Fruit fly (Drosophila melanogaster) whole organism, embryonic: Measurements from ENCODE around the gene Prosbeta2.
A peak's percentile ranks its signal among the peaks of the same experiment; 100 is the strongest.

Experiments used
- Atf6 ChIP-seq: fragments of 200-800 bp; sonication (Bioruptor generic); IDR thresholded peaks from 2 replicates; pipeline ENCODE4 v1.3.6; 2022; ENCODE audit warnings: missing biosample characterization, missing genetic modification characterization
- Blimp-1 ChIP-seq: fragments of 200-800 bp; sonication (Bioruptor generic); optimal IDR thresholded peaks from 3 replicates; lab custom pipeline; 2018; ENCODE audit warnings: missing biosample characterization, missing genetic modification characterization, mild to moderate bottlenecking, moderate library complexity, missing genetic modification reagents
- Bteb2 ChIP-seq: fragments of 200-800 bp; sonication (Bioruptor generic); optimal IDR thresholded peaks from 2 replicates; lab custom pipeline; 2016; ENCODE audit warnings: missing biosample characterization, missing genetic modification characterization
- CG10147 ChIP-seq: fragments of 200-800 bp; sonication (Bioruptor generic); optimal IDR thresholded peaks from 2 replicates; lab custom pipeline; 2019; ENCODE audit warnings: missing biosample characterization, mild to moderate bottlenecking, missing genetic modification characterization, moderate library complexity
- CG11504 ChIP-seq: fragments of 200-800 bp; sonication (Bioruptor generic); optimal IDR thresholded peaks from 3 replicates; lab custom pipeline; 2019; ENCODE audit warnings: missing biosample characterization, mild to moderate bottlenecking, missing genetic modification characterization, moderate library complexity
- CG11695 ChIP-seq: fragments of 200-800 bp; sonication (Bioruptor generic); IDR thresholded peaks from 3 replicates; pipeline ENCODE4 v1.3.6; 2022; ENCODE audit warnings: missing biosample characterization, missing genetic modification characterization
- CG11723 ChIP-seq: fragments of 200-800 bp; sonication (Bioruptor generic); optimal IDR thresholded peaks from 2 replicates; lab custom pipeline; 2017; ENCODE audit warnings: missing biosample characterization, mild to moderate bottlenecking, missing genetic modification characterization
- CG12155 ChIP-seq: fragments of 200-800 bp; sonication (Bioruptor generic); optimal IDR thresholded peaks from 3 replicates; lab custom pipeline; 2016; ENCODE audit warnings: missing biosample characterization, missing genetic modification characterization
- CG13123 ChIP-seq: fragments of 200-800 bp; sonication (Bioruptor generic); optimal IDR thresholded peaks from 2 replicates; lab custom pipeline; 2016; ENCODE audit warnings: missing biosample characterization, missing genetic modification characterization
- CG15696 ChIP-seq: fragments of 200-800 bp; sonication (Bioruptor generic); optimal IDR thresholded peaks from 2 replicates; lab custom pipeline; 2019; ENCODE audit warnings: missing biosample characterization, mild to moderate bottlenecking, missing genetic modification characterization, moderate library complexity
- CG17912 ChIP-seq: fragments of 200-800 bp; sonication (Bioruptor generic); optimal IDR thresholded peaks from 2 replicates; lab custom pipeline; 2018; ENCODE audit warnings: missing biosample characterization, mild to moderate bottlenecking, missing genetic modification characterization
- CG2199 ChIP-seq: fragments of 200-800 bp; sonication (Bioruptor generic); IDR thresholded peaks from 3 replicates; pipeline ENCODE4 v1.3.6; 2022; ENCODE audit warnings: missing biosample characterization, missing genetic modification characterization
- CG3726 ChIP-seq: fragments of 200-800 bp; sonication (Bioruptor generic); IDR thresholded peaks from 3 replicates; pipeline ENCODE4, ENCODE4 v1.3.6; 2022; ENCODE audit warnings: missing biosample characterization, missing genetic modification characterization
- CG4617 ChIP-seq: fragments of 200-800 bp; sonication (Bioruptor generic); optimal IDR thresholded peaks from 3 replicates; lab custom pipeline; 2016; ENCODE audit warnings: missing biosample characterization, missing genetic modification characterization, borderline replicate concordance
- CG5245 ChIP-seq: fragments of 200-800 bp; sonication (Bioruptor generic); optimal IDR thresholded peaks from 3 replicates; lab custom pipeline; 2016; ENCODE audit warnings: missing biosample characterization, missing genetic modification characterization
- CG6813 ChIP-seq: fragments of 200-800 bp; sonication (Bioruptor generic); optimal IDR thresholded peaks from 2 replicates; lab custom pipeline; 2017; ENCODE audit warnings: missing biosample characterization, missing genetic modification characterization, mild to moderate bottlenecking, moderate library complexity, missing genetic modification reagents
- CG7357 ChIP-seq: fragments of 200-800 bp; sonication (Bioruptor generic); IDR thresholded peaks from 3 replicates; pipeline ENCODE4 v1.3.6; 2022; ENCODE audit warnings: missing biosample characterization, missing genetic modification characterization
- CG7786 ChIP-seq: fragments of 200-800 bp; sonication (Bioruptor generic); optimal IDR thresholded peaks from 2 replicates; lab custom pipeline; 2016; ENCODE audit warnings: missing biosample characterization, missing genetic modification characterization
- CG8290 ChIP-seq, 3 experiments: fragments of 200-800 bp; sonication (Bioruptor generic); optimal IDR thresholded peaks; 2 replicates each; lab custom pipeline; 2016 to 2019; ENCODE audit warnings: missing biosample characterization in 3 of 3, missing genetic modification characterization in 3 of 3, mild to moderate bottlenecking in 2 of 3, moderate library complexity in 1 of 3
- E2f1 ChIP-seq: fragments of 200-800 bp; sonication (Bioruptor generic); IDR thresholded peaks from 2 replicates; pipeline ENCODE4 v1.3.6; 2022; ENCODE audit warnings: missing biosample characterization, missing genetic modification characterization
- Ets65A ChIP-seq: fragments of 200-800 bp; sonication (Bioruptor generic); peaks from one replicate; lab custom pipeline; 2016; ENCODE audit warnings: missing biosample characterization, missing genetic modification characterization
- Gug ChIP-seq: fragments of 200-800 bp; sonication (Bioruptor generic); IDR thresholded peaks from 4 replicates; pipeline ENCODE4 v1.3.6; 2022; ENCODE audit warnings: missing biosample characterization, missing genetic modification characterization
- HLH54F ChIP-seq: fragments of 200-800 bp; sonication (Bioruptor generic); optimal IDR thresholded peaks from 3 replicates; lab custom pipeline; 2016; ENCODE audit warnings: missing biosample characterization, missing genetic modification characterization
- Jarid2 ChIP-seq: fragments of 200-800 bp; sonication (Bioruptor generic); optimal IDR thresholded peaks from 3 replicates; lab custom pipeline; 2017; ENCODE audit warnings: mild to moderate bottlenecking, missing biosample characterization, missing genetic modification reagents, missing genetic modification characterization
- Med ChIP-seq: fragments of 200-800 bp; sonication (Bioruptor generic); peaks from one replicate; lab custom pipeline; 2016; ENCODE audit warnings: missing biosample characterization, missing genetic modification characterization, mild to moderate bottlenecking, inconsistent platforms, moderate library complexity
- Pdp1 ChIP-seq, 2 experiments: fragments of 200-800 bp; sonication (Bioruptor generic); optimal IDR thresholded peaks; 3 replicates each; lab custom pipeline; 2016; ENCODE audit warnings: missing biosample characterization in 2 of 2, missing genetic modification characterization in 2 of 2, mild to moderate bottlenecking in 1 of 2, moderate library complexity in 1 of 2
- Ptx1 ChIP-seq: fragments of 200-800 bp; sonication (Bioruptor generic); IDR thresholded peaks from 2 replicates; pipeline ENCODE4 v1.3.6; 2022; ENCODE audit warnings: missing biosample characterization, missing genetic modification characterization
- Side ChIP-seq: fragments of 200-800 bp; sonication (Bioruptor generic); optimal IDR thresholded peaks from 2 replicates; lab custom pipeline; 2016; ENCODE audit warnings: missing biosample characterization, missing genetic modification characterization
- Xrp1 ChIP-seq: fragments of 200-800 bp; sonication (Bioruptor generic); IDR thresholded peaks from 2 replicates; pipeline ENCODE4 v1.3.6; 2022; ENCODE audit warnings: missing biosample characterization, missing genetic modification characterization
- YL-1 ChIP-seq: fragments of 200-800 bp; sonication (Bioruptor generic); optimal IDR thresholded peaks from 3 replicates; lab custom pipeline; 2017; ENCODE audit warnings: missing biosample characterization, mild to moderate bottlenecking, missing genetic modification characterization
- cato ChIP-seq: fragments of 200-800 bp; sonication (Bioruptor generic); optimal IDR thresholded peaks from 2 replicates; lab custom pipeline; 2016; ENCODE audit warnings: missing biosample characterization, missing genetic modification characterization, borderline replicate concordance
- chinmo ChIP-seq: fragments of 200-800 bp; sonication (Bioruptor generic); IDR thresholded peaks from 4 replicates; pipeline ENCODE4 v1.3.6; 2022; ENCODE audit warnings: missing biosample characterization, missing genetic modification characterization; ENCODE audit not compliant: partially characterized antibody
- chm ChIP-seq: fragments of 200-800 bp; sonication (Bioruptor generic); IDR thresholded peaks from 2 replicates; pipeline ENCODE4 v1.3.6; 2022; ENCODE audit warnings: missing biosample characterization, missing genetic modification characterization
- ci ChIP-seq: fragments of 200-800 bp; sonication (Bioruptor generic); IDR thresholded peaks from 3 replicates; pipeline ENCODE4 v1.3.6; 2022; ENCODE audit warnings: missing biosample characterization, missing genetic modification characterization
- crc ChIP-seq: fragments of 200-800 bp; sonication (Bioruptor generic); optimal IDR thresholded peaks from 2 replicates; lab custom pipeline; 2016; ENCODE audit warnings: missing biosample characterization, missing genetic modification characterization
- fd102C ChIP-seq: fragments of 200-800 bp; sonication (Bioruptor generic); optimal IDR thresholded peaks from 2 replicates; lab custom pipeline; 2018; ENCODE audit warnings: missing biosample characterization, mild to moderate bottlenecking, missing genetic modification characterization, moderate library complexity
- fu2 ChIP-seq: fragments of 200-800 bp; sonication (Bioruptor generic); optimal IDR thresholded peaks from 2 replicates; lab custom pipeline; 2016; ENCODE audit warnings: missing biosample characterization, missing genetic modification characterization
- hth ChIP-seq: fragments of >200 bp; optimal IDR thresholded peaks from 2 replicates; lab custom pipeline; 2017; ENCODE audit warnings: inconsistent platforms
- jigr1 ChIP-seq: fragments of 200-800 bp; sonication (Bioruptor generic); IDR thresholded peaks from 3 replicates; pipeline ENCODE4 v1.3.6; 2022; ENCODE audit warnings: missing biosample characterization, missing genetic modification characterization
- odd ChIP-seq: fragments of 200-800 bp; sonication (Bioruptor generic); optimal IDR thresholded peaks from 2 replicates; lab custom pipeline; 2017; ENCODE audit warnings: missing biosample characterization, mild to moderate bottlenecking, missing genetic modification characterization
- onecut ChIP-seq: fragments of 200-800 bp; sonication (Bioruptor generic); IDR thresholded peaks from 2 replicates; pipeline ENCODE4 v1.3.6; 2022; ENCODE audit warnings: missing biosample characterization, missing genetic modification characterization
- pfk ChIP-seq: fragments of 200-800 bp; sonication (Bioruptor generic); optimal IDR thresholded peaks from 2 replicates; lab custom pipeline; 2018; ENCODE audit warnings: missing biosample characterization, mild to moderate bottlenecking, missing genetic modification characterization, moderate library complexity
- sens ChIP-seq: fragments of 200-800 bp; sonication (Bioruptor generic); peaks from one replicate; lab custom pipeline; 2016; ENCODE audit warnings: missing biosample characterization, missing genetic modification characterization
- sim ChIP-seq: fragments of 200-800 bp; sonication (Bioruptor generic); IDR thresholded peaks from 2 replicates; pipeline ENCODE4 v1.3.6; 2022; ENCODE audit warnings: missing biosample characterization, missing genetic modification characterization
- slp2 ChIP-seq: fragments of 200-800 bp; sonication (Bioruptor generic); optimal IDR thresholded peaks from 2 replicates; lab custom pipeline; 2016; ENCODE audit warnings: missing biosample characterization, missing genetic modification characterization
- twi ChIP-seq: fragments of 200-800 bp; optimal IDR thresholded peaks from 2 replicates; lab custom pipeline; 2019; ENCODE audit warnings: missing biosample characterization, mild to moderate bottlenecking, missing genetic modification characterization, moderate library complexity
- tx ChIP-seq: fragments of 200-800 bp; sonication (Bioruptor generic); optimal IDR thresholded peaks from 2 replicates; lab custom pipeline; 2016; ENCODE audit warnings: missing biosample characterization, missing genetic modification characterization
- vfl ChIP-seq: fragments of 200-800 bp; sonication (Bioruptor generic); optimal IDR thresholded peaks from 2 replicates; lab custom pipeline; 2016; ENCODE audit warnings: missing biosample characterization, missing genetic modification characterization

Prosbeta2 gene

dm6 chr3L:14976026-14976425 lies 23.7 kb upstream of the Prosbeta2 start:
- TF ChIP-seq Side (GFP tag; lab: Kevin White, UChicago) (no peak), Jarid2 (GFP tag; lab: Kevin White, UChicago) (peak; percentile 15), sim (GFP tag; lab: Robert Waterston, UW) (no peak), Bteb2 (no peak), twi (peak; percentile 100), jigr1 (GFP tag; lab: Robert Waterston, UW) (no peak), fd102C (peak; percentile 0), sens (peak; percentile 17), CG3726 (no peak), Xrp1 (GFP tag; lab: Robert Waterston, UW) (0 out of 2 replicates have a peak, but pooled peaks have one; percentile 13), HLH54F (GFP tag; lab: Kevin White, UChicago) (no peak), chm (GFP tag; lab: Robert Waterston, UW) (0 out of 2 replicates have a peak, but pooled peaks have one; percentile 57), CG2199 (GFP tag; lab: Robert Waterston, UW) (peak; percentile 95), Ets65A (GFP tag; lab: Kevin White, UChicago) (peak; percentile 22), cato (GFP tag; lab: Kevin White, UChicago) (no peak), CG15696 (tag; lab: Kevin White, UChicago) (peak; percentile 24)

- TF ChIP-seq crc (no peak), E2f1 (GFP tag; lab: Robert Waterston, UW) (no peak), Blimp-1 (peak; percentile 7), fu2 (GFP tag; lab: Kevin White, UChicago) (no peak), CG6813 (GFP tag; lab: Kevin White, UChicago) (peak; percentile 49), YL-1 (GFP tag; lab: Kevin White, UChicago) (peak; percentile 35), Atf6 (GFP tag; lab: Robert Waterston, UW) (0 out of 2 replicates have a peak, but pooled peaks have one; percentile 8), CG11695 (GFP tag; lab: Robert Waterston, UW) (0 out of 3 replicates have a peak, but pooled peaks have one; percentile 8), CG7786 (peak; percentile 32), CG17912 (peak; percentile 17), Ptx1 (GFP tag; lab: Robert Waterston, UW) (peak; percentile 49), hth (lab: Kevin White, UChicago) (no peak), CG12155 (GFP tag; lab: Kevin White, UChicago) (no peak), ci (peak; percentile 65; the same call in 2 of the 3 replicates), CG10147 (no peak), slp2 (GFP tag; lab: Kevin White, UChicago) (peak; percentile 60), chinmo (GFP tag; lab: Robert Waterston, UW) (no peak; the same call in 2 of the 4 replicates), onecut (GFP tag; lab: Robert Waterston, UW) (no peak; the same call in 1 of the 2 replicates), vfl (GFP tag; lab: Kevin White, UChicago) (no peak), CG13123 (GFP tag; lab: Kevin White, UChicago) (no peak), CG11723 (GFP tag; lab: Kevin White, UChicago) (no peak), CG7357 (GFP tag; lab: Robert Waterston, UW) (no peak), CG4617 (peak; percentile 3), Gug (GFP tag; lab: Robert Waterston, UW) (peak; percentile 68; the same call in 3 of the 4 replicates), CG8290 (GFP tag; optimal IDR thresholded peaks at IDR 0.05; lab: Kevin White, UChicago) (peak; percentile 7), CG8290 (tag; optimal IDR thresholded peaks at IDR 0.05; lab: Kevin White, UChicago) (peak in 1 of 2 experiments; percentile 56), CG5245 (no peak), odd (GFP tag; lab: Kevin White, UChicago) (peak; percentile 59), CG11504 (tag; lab: Kevin White, UChicago) (peak; percentile 64), Pdp1 (GFP tag; optimal IDR thresholded peaks at IDR 0.05; lab: Kevin White, UChicago) (peak in 1 of 2 experiments; percentile 48), pfk (GFP tag; lab: Kevin White, UChicago) (no peak), tx (GFP tag; lab: Kevin White, UChicago) (no peak), Med (peak; percentile 73)
Observed at dm6 chr3L:14977536-14978495, 21.9 kb upstream of the Prosbeta2 start.
